Worm (Caenorhabditis elegans) whole organism, L2 larva: ENCODE results near the gene fbxc-21.

Experiments
- ZK546.5 ChIP-seq: sonication (generic microtip); optimal IDR thresholded peaks from 2 replicates; lab custom pipeline; 2017; ENCODE audit warnings: missing biosample characterization, missing genetic modification characterization
- alr-1 ChIP-seq: fragments of 150-350 bp; optimal IDR thresholded peaks from 2 replicates; lab custom pipeline; 2014; ENCODE audit warnings: missing biosample characterization, missing genetic modification characterization
- aly-2 ChIP-seq: fragments of 150-350 bp; optimal IDR thresholded peaks from 2 replicates; lab custom pipeline; 2014; ENCODE audit warnings: missing biosample characterization, missing genetic modification characterization
- blmp-1 ChIP-seq: sonication (generic microtip); optimal IDR thresholded peaks from 2 replicates; lab custom pipeline; 2017; ENCODE audit warnings: missing genetic modification characterization, mild to moderate bottlenecking, missing compliant biosample characterization, antibody characterized with exemption, moderate library complexity; ENCODE audit not compliant: insufficient read depth
- dmd-4 ChIP-seq: sonication (generic microtip); optimal IDR thresholded peaks from 2 replicates; lab custom pipeline; 2017; ENCODE audit warnings: missing biosample characterization, missing genetic modification characterization
- lin-11 ChIP-seq: fragments of 150-350 bp; sonication (generic microtip); optimal IDR thresholded peaks from 2 replicates; lab custom pipeline; 2014; ENCODE audit warnings: missing biosample characterization, missing genetic modification characterization, inconsistent platforms, mixed read lengths
- mbf-1 ChIP-seq: sonication (generic microtip); optimal IDR thresholded peaks from 2 replicates; lab custom pipeline; 2017; ENCODE audit warnings: missing biosample characterization, missing genetic modification characterization
- nhr-77 ChIP-seq: fragments of 150-350 bp; optimal IDR thresholded peaks from 2 replicates; lab custom pipeline; 2014; ENCODE audit warnings: missing biosample characterization, missing genetic modification characterization
- unc-39 ChIP-seq: fragments of 150-350 bp; optimal IDR thresholded peaks from 2 replicates; lab custom pipeline; 2014; ENCODE audit warnings: missing biosample characterization, missing genetic modification characterization
- unc-55 ChIP-seq: fragments of 150-350 bp; sonication (generic microtip); optimal IDR thresholded peaks from 3 replicates; lab custom pipeline; 2014; ENCODE audit warnings: missing biosample characterization, missing genetic modification reagents, missing genetic modification characterization
- unc-62 ChIP-seq: fragments of 150-350 bp; optimal IDR thresholded peaks from 2 replicates; lab custom pipeline; 2014; ENCODE audit warnings: missing biosample characterization, missing genetic modification reagents, missing genetic modification characterization
- ztf-11 ChIP-seq: sonication (generic microtip); optimal IDR thresholded peaks from 2 replicates; lab custom pipeline; 2017; ENCODE audit warnings: missing biosample characterization, missing genetic modification characterization

- TF ChIP-seq blmp-1 = no peak
- TF ChIP-seq alr-1 (tag; lab: Kevin White, UChicago) = no peak
- TF ChIP-seq unc-62 (GFP tag; lab: Kevin White, UChicago) = no peak
- no peak for TF ChIP-seq dmd-4 (tag; lab: Kevin White, UChicago)
- TF ChIP-seq aly-2 (tag; lab: Kevin White, UChicago) = no peak
- TF ChIP-seq ZK546.5 = no peak
- no peak for TF ChIP-seq unc-39 (tag; lab: Kevin White, UChicago)
- no peak for TF ChIP-seq unc-55 (GFP tag; lab: Kevin White, UChicago)
- TF ChIP-seq ztf-11 (tag; lab: Kevin White, UChicago) = no peak
- TF ChIP-seq nhr-77 (tag; lab: Kevin White, UChicago) = no peak
- TF ChIP-seq lin-11 = no peak
- TF ChIP-seq mbf-1 = no peak
These were observed 22.4 kb downstream of the fbxc-21 start, which contains the start of gene nhx-6 for ce11 chrII:1670260-1670879.
